1 worm cellular context compared by ENCODE assay signal in the genomic region with DNA sequence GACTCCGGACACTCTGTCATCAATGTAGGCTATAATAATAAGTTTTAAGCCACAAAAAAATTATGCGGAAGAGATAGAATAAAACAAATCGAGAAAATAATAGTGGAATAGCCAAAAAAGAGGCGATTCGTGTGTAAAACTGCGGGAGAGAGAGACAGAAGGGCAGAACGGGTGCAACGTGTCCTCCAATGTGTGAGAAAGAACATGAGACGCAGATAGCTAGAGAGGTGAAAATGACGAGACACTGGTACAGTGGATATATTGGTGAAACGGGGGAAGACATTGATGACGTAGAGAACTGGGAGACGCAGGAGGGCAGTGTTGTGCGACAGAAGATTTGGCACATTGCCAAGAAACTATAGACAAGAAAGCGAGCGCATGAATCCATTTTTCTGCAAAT.
TF ChIP-seq lines count a peak whose summit lies in the region.

A gene (minus strand): TSS at position 101 of the 400 bp plus-strand sequence.

TF ChIP-seq in whole organism, L1 larva, 84 proteins besides CTCF, POLR2A, EP300 and RAD21 (continued from another document):
- TF ChIP-seq sup-37 (GFP tag; optimal IDR thresholded peaks at IDR 0.05; lab: Kevin White, UChicago): no peak
- TF ChIP-seq alr-1 (tag; optimal IDR thresholded peaks at IDR 0.05; lab: Kevin White, UChicago; ENCODE audit: borderline replicate concordance): no peak
- peak; percentile 80 for TF ChIP-seq tbx-2 (tag; optimal IDR thresholded peaks at IDR 0.05; lab: Kevin White, UChicago)
- TF ChIP-seq nhr-28 (tag; optimal IDR thresholded peaks at IDR 0.05; lab: Kevin White, UChicago): no peak
- TF ChIP-seq hlh-4 (tag; optimal IDR thresholded peaks at IDR 0.05; lab: Kevin White, UChicago): no peak
- TF ChIP-seq mdl-1 (tag; optimal IDR thresholded peaks at IDR 0.05; lab: Kevin White, UChicago): peak in 1 of 2 experiments; percentile 75
- TF ChIP-seq fkh-8 (tag; optimal IDR thresholded peaks at IDR 0.05; lab: Kevin White, UChicago): peak; percentile 63
- TF ChIP-seq ztf-4 (tag; optimal IDR thresholded peaks at IDR 0.05; lab: Kevin White, UChicago): peak; percentile 2
- peak; percentile 72 for TF ChIP-seq lin-13 (GFP tag; optimal IDR thresholded peaks at IDR 0.05; lab: Kevin White, UChicago)
- no peak for TF ChIP-seq unc-30 (tag; optimal IDR thresholded peaks at IDR 0.05; lab: Kevin White, UChicago)
- TF ChIP-seq nhr-77 (tag; optimal IDR thresholded peaks at IDR 0.05; lab: Kevin White, UChicago): peak; percentile 42
- no peak for TF ChIP-seq hlh-17 (GFP tag; optimal IDR thresholded peaks at IDR 0.05; lab: Kevin White, UChicago; ENCODE audit: borderline replicate concordance)
- no peak for TF ChIP-seq ces-1 (GFP tag; optimal IDR thresholded peaks at IDR 0.05; lab: Kevin White, UChicago)
- TF ChIP-seq fkh-4 (tag; optimal IDR thresholded peaks at IDR 0.05; lab: Kevin White, UChicago; ENCODE audit: borderline replicate concordance): no peak
- TF ChIP-seq nhr-71 (tag; optimal IDR thresholded peaks at IDR 0.05; lab: Kevin White, UChicago): peak; percentile 91
- TF ChIP-seq nhr-19 (GFP tag; conservative IDR thresholded peaks at IDR 0.05; lab: Robert Waterston, UW): peak; percentile 73
- TF ChIP-seq efl-1 (optimal IDR thresholded peaks at IDR 0.05; lab: Kevin White, UChicago): peak; percentile 53 to 66
- peak; percentile 13 to 93 for TF ChIP-seq efl-1 (GFP tag; optimal IDR thresholded peaks at IDR 0.05 in 1 of 2; lab: Kevin White, UChicago)
- peak; percentile 64 for TF ChIP-seq irx-1 (tag; optimal IDR thresholded peaks at IDR 0.05; lab: Kevin White, UChicago)
- TF ChIP-seq aha-1 (tag; optimal IDR thresholded peaks at IDR 0.05; lab: Kevin White, UChicago): no peak
- TF ChIP-seq blmp-1 (tag; optimal IDR thresholded peaks at IDR 0.05; lab: Kevin White, UChicago): peak; percentile 80
- no peak for TF ChIP-seq nhr-76 (tag; optimal IDR thresholded peaks at IDR 0.05; lab: Kevin White, UChicago)
- TF ChIP-seq pag-3 (tag; optimal IDR thresholded peaks at IDR 0.05; lab: Kevin White, UChicago; ENCODE audit: borderline replicate concordance, insufficient read depth): peak; percentile 61
- TF ChIP-seq unc-130 (tag; optimal IDR thresholded peaks at IDR 0.05; lab: Kevin White, UChicago): peak; percentile 21
- TF ChIP-seq hpl-2 (GFP tag; optimal IDR thresholded peaks at IDR 0.05; lab: Kevin White, UChicago): peak; percentile 48
- peak; percentile 35 for TF ChIP-seq C04F5.9 (tag; optimal IDR thresholded peaks at IDR 0.05; lab: Kevin White, UChicago)
